Worm (Caenorhabditis elegans) whole organism, mixed stage, embryonic: ENCODE data around the gene fbxa-67.

Experiments used
- M03D4.4 ChIP-seq: sonication (generic microtip); optimal IDR thresholded peaks from 2 replicates; lab custom pipeline; 2017; ENCODE audit warnings: mild to moderate bottlenecking, missing genetic modification characterization, missing compliant biosample characterization
- bed-3 ChIP-seq: fragments of 200-800 bp; sonication (Bioruptor generic); optimal IDR thresholded peaks from 3 replicates; lab custom pipeline; 2018; ENCODE audit warnings: mild to moderate bottlenecking, missing genetic modification characterization, moderate library complexity, missing compliant biosample characterization
- blmp-1 ChIP-seq: fragments of 150-350 bp; optimal IDR thresholded peaks from 2 replicates; lab custom pipeline; 2014; ENCODE audit warnings: missing biosample characterization, missing genetic modification characterization
- ceh-39 ChIP-seq: fragments of 150-350 bp; optimal IDR thresholded peaks from 2 replicates; lab custom pipeline; 2014; ENCODE audit warnings: missing biosample characterization, missing genetic modification characterization
- ceh-43 ChIP-seq: fragments of 200-800 bp; sonication (Bioruptor generic); optimal IDR thresholded peaks from 2 replicates; lab custom pipeline; 2018; ENCODE audit warnings: mild to moderate bottlenecking, missing genetic modification characterization, moderate library complexity, missing compliant biosample characterization
- ces-1 ChIP-seq: fragments of 150-350 bp; optimal IDR thresholded peaks from 2 replicates; lab custom pipeline; 2014; ENCODE audit warnings: missing biosample characterization, missing genetic modification reagents, missing genetic modification characterization
- cnd-1 ChIP-seq: fragments of 200-800 bp; sonication (Bioruptor generic); optimal IDR thresholded peaks from 2 replicates; lab custom pipeline; 2018; ENCODE audit warnings: mild to moderate bottlenecking, missing genetic modification characterization, missing compliant biosample characterization
- drap-1 ChIP-seq: fragments of 200-800 bp; sonication (Bioruptor generic); optimal IDR thresholded peaks from 3 replicates; lab custom pipeline; 2018; ENCODE audit warnings: mild to moderate bottlenecking, missing genetic modification characterization, missing compliant biosample characterization
- elt-1 ChIP-seq: sonication (generic microtip); optimal IDR thresholded peaks from 2 replicates; lab custom pipeline; 2017; ENCODE audit warnings: missing genetic modification characterization, mild to moderate bottlenecking, missing compliant biosample characterization, antibody characterized with exemption, moderate library complexity, borderline replicate concordance; ENCODE audit not compliant: insufficient read depth
- elt-3 ChIP-seq: fragments of 150-350 bp; optimal IDR thresholded peaks from 2 replicates; lab custom pipeline; 2014; ENCODE audit warnings: missing biosample characterization, missing genetic modification characterization
- flh-1 ChIP-seq: fragments of 200-800 bp; sonication (Bioruptor generic); optimal IDR thresholded peaks from 2 replicates; lab custom pipeline; 2018; ENCODE audit warnings: mild to moderate bottlenecking, missing genetic modification characterization, moderate library complexity, missing compliant biosample characterization
- ham-2 ChIP-seq: fragments of 200-800 bp; sonication (Bioruptor generic); optimal IDR thresholded peaks from 2 replicates; lab custom pipeline; 2018; ENCODE audit warnings: mild to moderate bottlenecking, missing genetic modification characterization, missing compliant biosample characterization
- lin-13 ChIP-seq: fragments of 150-350 bp; optimal IDR thresholded peaks from 2 replicates; lab custom pipeline; 2014; ENCODE audit warnings: missing biosample characterization, missing genetic modification characterization
- lin-32 ChIP-seq: fragments of 200-800 bp; sonication (Bioruptor generic); optimal IDR thresholded peaks from 2 replicates; lab custom pipeline; 2018; ENCODE audit warnings: mild to moderate bottlenecking, missing genetic modification characterization, missing compliant biosample characterization
- lsy-2 ChIP-seq: fragments of 150-350 bp; optimal IDR thresholded peaks from 2 replicates; lab custom pipeline; 2014; ENCODE audit warnings: missing biosample characterization, missing genetic modification characterization
- mab-5 ChIP-seq: fragments of 150-350 bp; optimal IDR thresholded peaks from 2 replicates; lab custom pipeline; 2014; ENCODE audit warnings: missing biosample characterization, missing genetic modification characterization
- nhr-12 ChIP-seq: fragments of 150-350 bp; optimal IDR thresholded peaks from 2 replicates; lab custom pipeline; 2014; ENCODE audit warnings: missing biosample characterization, missing genetic modification characterization
- nhr-76 ChIP-seq: sonication (generic microtip); optimal IDR thresholded peaks from 2 replicates; lab custom pipeline; 2017; ENCODE audit warnings: missing biosample characterization, missing genetic modification characterization
- pha-4 ChIP-seq: fragments of 150-350 bp; optimal IDR thresholded peaks from 2 replicates; lab custom pipeline; 2018; ENCODE audit warnings: missing biosample characterization, missing genetic modification reagents, missing genetic modification characterization
- sem-2 ChIP-seq: fragments of 200-800 bp; sonication (Bioruptor generic); optimal IDR thresholded peaks from 2 replicates; lab custom pipeline; 2018; ENCODE audit warnings: mild to moderate bottlenecking, missing genetic modification characterization, missing compliant biosample characterization
- snpc-4 ChIP-seq: fragments of 150-350 bp; optimal IDR thresholded peaks from 2 replicates; lab custom pipeline; 2014; ENCODE audit warnings: missing biosample characterization, missing genetic modification characterization
- sptf-1 ChIP-seq: sonication (generic microtip); optimal IDR thresholded peaks from 2 replicates; lab custom pipeline; 2017; ENCODE audit warnings: mild to moderate bottlenecking, missing genetic modification characterization, moderate library complexity, missing compliant biosample characterization
- tbx-8 ChIP-seq: fragments of 200-800 bp; sonication (Bioruptor generic); optimal IDR thresholded peaks from 2 replicates; lab custom pipeline; 2018; ENCODE audit warnings: mild to moderate bottlenecking, missing genetic modification characterization, moderate library complexity, missing compliant biosample characterization
- unc-120 ChIP-seq: sonication (generic microtip); optimal IDR thresholded peaks from 2 replicates; lab custom pipeline; 2017; ENCODE audit warnings: missing genetic modification characterization, missing compliant biosample characterization; ENCODE audit not compliant: poor library complexity, severe bottlenecking
- unc-39 ChIP-seq: fragments of 150-350 bp; optimal IDR thresholded peaks from 2 replicates; lab custom pipeline; 2014; ENCODE audit warnings: missing biosample characterization, missing genetic modification characterization
- unc-62 ChIP-seq: fragments of 150-350 bp; optimal IDR thresholded peaks from 2 replicates; lab custom pipeline; 2014; ENCODE audit warnings: missing biosample characterization, missing genetic modification reagents, missing genetic modification characterization
- zip-8 ChIP-seq: fragments of 150-350 bp; optimal IDR thresholded peaks from 2 replicates; lab custom pipeline; 2014; ENCODE audit warnings: missing biosample characterization, missing genetic modification characterization
- ztf-11 ChIP-seq: fragments of 150-350 bp; optimal IDR thresholded peaks from 2 replicates; lab custom pipeline; 2014; ENCODE audit warnings: missing biosample characterization, missing genetic modification characterization

fbxa-67 gene

DNA sequence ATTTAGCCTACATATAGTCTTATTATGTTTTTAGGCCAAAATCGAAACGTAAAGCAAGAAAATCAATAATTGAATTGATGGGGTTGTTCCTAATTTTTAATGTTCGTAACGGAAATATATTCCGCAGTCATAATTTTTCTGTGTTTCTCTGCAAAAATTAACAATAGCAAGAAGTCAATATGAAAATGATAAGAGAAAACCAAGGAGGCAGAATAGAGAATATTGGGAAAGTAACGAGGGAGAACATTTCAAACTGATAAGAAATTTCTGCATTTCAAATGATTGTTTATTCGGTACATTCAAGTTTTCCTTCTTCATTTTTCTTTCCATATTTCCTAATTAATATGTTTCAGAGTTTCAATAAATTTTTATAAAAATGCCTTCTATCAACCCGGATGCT lies 5.5 kb upstream of the fbxa-67 start, which contains the start of gene fbxa-54:
TSS of gene fbxa-54 (plus strand) at position 354 of the 400 bp plus-strand sequence.
- TF ChIP-seq blmp-1 (tag; lab: Kevin White, UChicago) (no peak), elt-3 (tag; lab: Kevin White, UChicago) (no peak), sem-2 (no peak), snpc-4 (no peak), nhr-76 (tag; lab: Kevin White, UChicago) (no peak), pha-4 (tag; lab: Kevin White, UChicago) (no peak), mab-5 (tag; lab: Kevin White, UChicago) (no peak), lin-32 (GFP tag; lab: Kevin White, UChicago) (no peak), ceh-43 (no peak), tbx-8 (no peak), zip-8 (no peak), flh-1 (GFP tag; lab: Kevin White, UChicago) (no peak)
- TF ChIP-seq, all 35 proteins: peak for 0

DNA sequence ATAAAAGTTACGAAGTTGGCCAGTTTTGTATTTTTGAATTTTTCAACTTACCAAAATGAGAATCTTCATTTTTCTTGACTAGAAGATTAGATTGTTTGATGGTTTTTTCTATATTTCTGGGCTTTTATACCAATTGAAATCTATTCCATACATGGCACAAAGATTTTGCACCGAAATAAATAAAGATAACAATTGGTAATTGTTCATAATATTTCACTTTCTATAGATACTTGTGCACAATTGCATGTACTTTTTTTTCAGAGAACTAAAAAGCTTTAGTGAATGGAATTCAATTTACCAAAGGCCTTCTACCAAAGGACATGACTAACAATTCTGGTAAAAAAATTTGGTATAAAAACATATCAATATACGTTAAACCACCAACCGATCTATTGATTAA lies 4.1 kb upstream of the fbxa-67 start, which contains the start of the genes T12B5.15 and T12B5.14:
TSS of gene T12B5.15 (minus strand) at position 101 of the 400 bp plus-strand sequence.
TSS of gene T12B5.14 (plus strand) at position 321 of the 400 bp plus-strand sequence.
- no peak for TF ChIP-seq sem-2
- no peak for TF ChIP-seq sptf-1 (tag; lab: Kevin White, UChicago)
- no peak for TF ChIP-seq lsy-2
- no peak for TF ChIP-seq ham-2 (GFP tag; lab: Kevin White, UChicago)

DNA sequence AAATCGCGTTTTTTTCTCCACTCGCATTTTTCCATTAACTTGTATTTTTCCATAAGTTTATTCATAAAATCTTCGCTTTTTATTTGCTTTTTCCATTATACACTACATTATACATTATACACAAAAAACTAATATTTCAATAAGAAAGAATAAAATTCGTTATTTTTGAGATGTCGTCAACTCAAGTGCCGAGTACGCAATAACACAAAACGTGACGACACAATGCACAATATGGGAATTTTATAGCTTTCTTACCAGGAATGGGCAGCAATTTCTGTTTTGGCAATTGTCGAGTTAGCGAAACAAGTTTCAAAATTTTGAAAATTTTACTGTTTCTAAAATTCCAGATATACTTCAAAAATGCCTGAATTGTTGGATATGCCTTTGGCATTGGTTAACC lies 1.7 kb upstream of the fbxa-67 start, which contains the start of gene fbxa-10:
TSS of gene fbxa-10 (plus strand) at position 207 of the 400 bp plus-strand sequence.
- TF ChIP-seq unc-120 (tag; lab: Kevin White, UChicago), result peak; percentile 68
- no peak for TF ChIP-seq lin-32 (GFP tag; lab: Kevin White, UChicago)
- TF ChIP-seq ceh-39 (tag; lab: Kevin White, UChicago), result no peak
- TF ChIP-seq ces-1, result peak; percentile 52

DNA sequence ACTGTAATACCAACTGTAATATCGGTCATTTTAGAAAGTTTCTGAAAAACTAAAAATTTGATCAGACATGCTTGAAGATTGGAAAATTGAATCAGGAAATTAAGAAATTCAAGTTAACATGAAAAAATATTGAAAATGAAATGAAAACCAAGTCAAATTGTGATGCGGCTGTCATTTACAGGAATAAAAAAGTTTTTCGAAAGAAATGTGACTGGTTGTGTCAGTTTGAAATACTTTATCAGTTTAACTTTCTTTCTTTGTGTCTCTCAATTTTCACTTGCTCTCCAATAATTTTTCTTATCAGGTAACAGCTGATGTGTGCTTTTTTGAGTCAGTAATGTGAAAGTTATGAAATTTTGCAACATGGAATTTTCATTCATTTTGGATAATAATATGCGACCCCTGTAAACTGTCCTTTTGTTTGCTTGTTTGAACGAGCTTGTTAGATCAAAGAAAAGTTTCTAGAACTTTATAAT lies 4.2 kb downstream of the fbxa-67 start, which contains the start of gene fbxa-60:
TSS of gene fbxa-60 (minus strand) at position 51 of the 476 bp plus-strand sequence.
- no peak for TF ChIP-seq unc-62 (GFP tag; lab: Kevin White, UChicago)
- TF ChIP-seq flh-1 (GFP tag; lab: Kevin White, UChicago), result no peak
- no peak for TF ChIP-seq lin-13 (tag; lab: Kevin White, UChicago)
- TF ChIP-seq, all 35 proteins: peak for 0

DNA sequence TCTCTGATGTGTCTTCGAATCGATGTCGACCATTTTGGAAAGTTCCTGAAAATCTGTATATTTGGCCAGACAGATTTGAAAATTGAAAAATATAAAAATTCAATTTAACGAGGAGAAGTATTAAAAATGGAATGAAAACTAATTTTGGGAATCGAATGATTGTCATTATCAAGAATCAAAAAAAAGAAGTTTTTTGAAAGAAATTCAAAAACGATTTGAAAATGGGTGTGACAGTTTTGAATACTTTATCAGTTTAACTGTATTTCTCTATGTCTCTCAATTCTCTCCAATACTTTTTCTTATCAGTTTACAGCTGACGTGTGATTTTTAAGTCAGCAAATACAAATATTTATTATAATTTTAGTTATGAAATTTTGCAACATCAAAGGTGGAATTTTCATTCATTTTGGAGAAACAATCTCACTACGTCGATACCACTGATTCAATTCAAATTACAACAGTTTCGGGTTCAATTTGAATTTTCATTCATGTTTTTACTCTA lies 7.0 kb downstream of the fbxa-67 start, which contains the start of gene fbxa-59:
TSS of gene fbxa-59 (minus strand) at position 51 of the 502 bp plus-strand sequence.
- TF ChIP-seq nhr-76 (tag; lab: Kevin White, UChicago) (no peak), unc-39 (tag; lab: Kevin White, UChicago) (no peak), bed-3 (no peak), M03D4.4 (tag; lab: Kevin White, UChicago) (no peak), lin-32 (GFP tag; lab: Kevin White, UChicago) (no peak), blmp-1 (tag; lab: Kevin White, UChicago) (no peak), drap-1 (GFP tag; lab: Kevin White, UChicago) (no peak), unc-120 (tag; lab: Kevin White, UChicago) (no peak), lin-13 (tag; lab: Kevin White, UChicago) (no peak), ceh-39 (tag; lab: Kevin White, UChicago) (no peak), elt-1 (tag; lab: Kevin White, UChicago) (no peak), ztf-11 (no peak), nhr-12 (tag; lab: Kevin White, UChicago) (no peak), ces-1 (no peak), flh-1 (GFP tag; lab: Kevin White, UChicago) (no peak), tbx-8 (no peak), ham-2 (GFP tag; lab: Kevin White, UChicago) (no peak), cnd-1 (no peak), sem-2 (no peak), zip-8 (no peak)

DNA sequence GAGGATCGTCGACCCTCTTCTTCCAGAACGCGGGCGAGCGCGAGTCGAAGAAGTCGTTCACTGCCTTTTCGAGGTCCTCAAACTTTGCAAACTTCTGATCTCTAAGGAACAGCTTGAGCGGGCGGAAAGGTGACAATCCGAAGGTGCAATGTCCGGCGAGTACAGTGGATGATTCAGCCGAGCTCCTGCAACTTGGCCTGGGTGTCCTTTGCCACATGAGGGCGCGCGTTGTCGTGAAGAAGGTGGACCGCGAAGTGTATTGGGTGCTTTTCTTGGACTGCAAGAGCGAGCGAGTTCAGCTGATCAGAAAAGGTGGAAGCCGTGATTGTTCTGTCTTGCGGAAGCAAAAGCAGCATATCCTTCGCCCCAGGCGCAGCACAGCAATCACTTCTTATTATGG lies 8.5 kb downstream of the fbxa-67 start:
- TF ChIP-seq ceh-43 (no peak), unc-39 (tag; lab: Kevin White, UChicago) (no peak), nhr-12 (tag; lab: Kevin White, UChicago) (no peak), blmp-1 (tag; lab: Kevin White, UChicago) (no peak)
